Worm (Caenorhabditis elegans) whole organism, mixed stage, embryonic: ENCODE results near the gene B0334.20.
A peak's percentile ranks its signal among the peaks of the same experiment; 100 is the strongest.

Experiments
- M03D4.4 ChIP-seq: sonication (generic microtip); optimal IDR thresholded peaks from 2 replicates; lab custom pipeline; 2017; ENCODE audit warnings: mild to moderate bottlenecking, missing genetic modification characterization, missing compliant biosample characterization
- blmp-1 ChIP-seq: fragments of 150-350 bp; optimal IDR thresholded peaks from 2 replicates; lab custom pipeline; 2014; ENCODE audit warnings: missing biosample characterization, missing genetic modification characterization
- ceh-39 ChIP-seq: fragments of 150-350 bp; optimal IDR thresholded peaks from 2 replicates; lab custom pipeline; 2014; ENCODE audit warnings: missing biosample characterization, missing genetic modification characterization
- ceh-83 ChIP-seq: fragments of 200-800 bp; sonication (Bioruptor generic); optimal IDR thresholded peaks from 2 replicates; lab custom pipeline; 2018; ENCODE audit warnings: mild to moderate bottlenecking, missing genetic modification characterization, missing compliant biosample characterization
- ces-1 ChIP-seq: fragments of 150-350 bp; optimal IDR thresholded peaks from 2 replicates; lab custom pipeline; 2014; ENCODE audit warnings: missing biosample characterization, missing genetic modification reagents, missing genetic modification characterization
- cnd-1 ChIP-seq: fragments of 200-800 bp; sonication (Bioruptor generic); optimal IDR thresholded peaks from 2 replicates; lab custom pipeline; 2018; ENCODE audit warnings: mild to moderate bottlenecking, missing genetic modification characterization, missing compliant biosample characterization
- drap-1 ChIP-seq: fragments of 200-800 bp; sonication (Bioruptor generic); optimal IDR thresholded peaks from 3 replicates; lab custom pipeline; 2018; ENCODE audit warnings: mild to moderate bottlenecking, missing genetic modification characterization, missing compliant biosample characterization
- elt-1 ChIP-seq: sonication (generic microtip); optimal IDR thresholded peaks from 2 replicates; lab custom pipeline; 2017; ENCODE audit warnings: missing genetic modification characterization, mild to moderate bottlenecking, missing compliant biosample characterization, antibody characterized with exemption, moderate library complexity, borderline replicate concordance; ENCODE audit not compliant: insufficient read depth
- elt-3 ChIP-seq: fragments of 150-350 bp; optimal IDR thresholded peaks from 2 replicates; lab custom pipeline; 2014; ENCODE audit warnings: missing biosample characterization, missing genetic modification characterization
- ham-2 ChIP-seq: fragments of 200-800 bp; sonication (Bioruptor generic); optimal IDR thresholded peaks from 2 replicates; lab custom pipeline; 2018; ENCODE audit warnings: mild to moderate bottlenecking, missing genetic modification characterization, missing compliant biosample characterization
- hlh-1 ChIP-seq: fragments of 150-350 bp; optimal IDR thresholded peaks from 2 replicates; lab custom pipeline; 2014; ENCODE audit warnings: missing biosample characterization, missing genetic modification reagents, missing genetic modification characterization
- lin-13 ChIP-seq: fragments of 150-350 bp; optimal IDR thresholded peaks from 2 replicates; lab custom pipeline; 2014; ENCODE audit warnings: missing biosample characterization, missing genetic modification characterization
- lsy-2 ChIP-seq: fragments of 150-350 bp; optimal IDR thresholded peaks from 2 replicates; lab custom pipeline; 2014; ENCODE audit warnings: missing biosample characterization, missing genetic modification characterization
- mab-5 ChIP-seq: fragments of 150-350 bp; optimal IDR thresholded peaks from 2 replicates; lab custom pipeline; 2014; ENCODE audit warnings: missing biosample characterization, missing genetic modification characterization
- mep-1 ChIP-seq: fragments of 150-350 bp; optimal IDR thresholded peaks from 2 replicates; lab custom pipeline; 2017; ENCODE audit warnings: missing biosample characterization, missing genetic modification reagents, missing genetic modification characterization, inconsistent platforms
- mls-2 ChIP-seq: sonication (generic microtip); optimal IDR thresholded peaks from 2 replicates; lab custom pipeline; 2016; ENCODE audit warnings: mild to moderate bottlenecking, missing genetic modification characterization, moderate library complexity, missing compliant biosample characterization
- nhr-12 ChIP-seq: fragments of 150-350 bp; optimal IDR thresholded peaks from 2 replicates; lab custom pipeline; 2014; ENCODE audit warnings: missing biosample characterization, missing genetic modification characterization
- nhr-2 ChIP-seq: fragments of 150-350 bp; optimal IDR thresholded peaks from 2 replicates; lab custom pipeline; 2014; ENCODE audit warnings: missing biosample characterization, missing genetic modification characterization
- nhr-237 ChIP-seq: fragments of 150-350 bp; optimal IDR thresholded peaks from 2 replicates; lab custom pipeline; 2014; ENCODE audit warnings: missing biosample characterization, missing genetic modification characterization
- nhr-28 ChIP-seq: fragments of 150-350 bp; optimal IDR thresholded peaks from 2 replicates; lab custom pipeline; 2014; ENCODE audit warnings: missing biosample characterization, missing genetic modification characterization
- nhr-76 ChIP-seq: sonication (generic microtip); optimal IDR thresholded peaks from 2 replicates; lab custom pipeline; 2017; ENCODE audit warnings: missing biosample characterization, missing genetic modification characterization
- pha-4 ChIP-seq: fragments of 150-350 bp; optimal IDR thresholded peaks from 2 replicates; lab custom pipeline; 2018; ENCODE audit warnings: missing biosample characterization, missing genetic modification reagents, missing genetic modification characterization
- sem-2 ChIP-seq: fragments of 200-800 bp; sonication (Bioruptor generic); optimal IDR thresholded peaks from 2 replicates; lab custom pipeline; 2018; ENCODE audit warnings: mild to moderate bottlenecking, missing genetic modification characterization, missing compliant biosample characterization
- snpc-4 ChIP-seq: fragments of 150-350 bp; optimal IDR thresholded peaks from 2 replicates; lab custom pipeline; 2014; ENCODE audit warnings: missing biosample characterization, missing genetic modification characterization
- sptf-1 ChIP-seq: sonication (generic microtip); optimal IDR thresholded peaks from 2 replicates; lab custom pipeline; 2017; ENCODE audit warnings: mild to moderate bottlenecking, missing genetic modification characterization, moderate library complexity, missing compliant biosample characterization
- tbx-8 ChIP-seq: fragments of 200-800 bp; sonication (Bioruptor generic); optimal IDR thresholded peaks from 2 replicates; lab custom pipeline; 2018; ENCODE audit warnings: mild to moderate bottlenecking, missing genetic modification characterization, moderate library complexity, missing compliant biosample characterization
- unc-120 ChIP-seq: sonication (generic microtip); optimal IDR thresholded peaks from 2 replicates; lab custom pipeline; 2017; ENCODE audit warnings: missing genetic modification characterization, missing compliant biosample characterization; ENCODE audit not compliant: poor library complexity, severe bottlenecking
- unc-62 ChIP-seq: fragments of 150-350 bp; optimal IDR thresholded peaks from 2 replicates; lab custom pipeline; 2014; ENCODE audit warnings: missing biosample characterization, missing genetic modification reagents, missing genetic modification characterization
- zip-8 ChIP-seq: fragments of 150-350 bp; optimal IDR thresholded peaks from 2 replicates; lab custom pipeline; 2014; ENCODE audit warnings: missing biosample characterization, missing genetic modification characterization
- ztf-11 ChIP-seq: fragments of 150-350 bp; optimal IDR thresholded peaks from 2 replicates; lab custom pipeline; 2014; ENCODE audit warnings: missing biosample characterization, missing genetic modification characterization

B0334.20 gene

DNA sequence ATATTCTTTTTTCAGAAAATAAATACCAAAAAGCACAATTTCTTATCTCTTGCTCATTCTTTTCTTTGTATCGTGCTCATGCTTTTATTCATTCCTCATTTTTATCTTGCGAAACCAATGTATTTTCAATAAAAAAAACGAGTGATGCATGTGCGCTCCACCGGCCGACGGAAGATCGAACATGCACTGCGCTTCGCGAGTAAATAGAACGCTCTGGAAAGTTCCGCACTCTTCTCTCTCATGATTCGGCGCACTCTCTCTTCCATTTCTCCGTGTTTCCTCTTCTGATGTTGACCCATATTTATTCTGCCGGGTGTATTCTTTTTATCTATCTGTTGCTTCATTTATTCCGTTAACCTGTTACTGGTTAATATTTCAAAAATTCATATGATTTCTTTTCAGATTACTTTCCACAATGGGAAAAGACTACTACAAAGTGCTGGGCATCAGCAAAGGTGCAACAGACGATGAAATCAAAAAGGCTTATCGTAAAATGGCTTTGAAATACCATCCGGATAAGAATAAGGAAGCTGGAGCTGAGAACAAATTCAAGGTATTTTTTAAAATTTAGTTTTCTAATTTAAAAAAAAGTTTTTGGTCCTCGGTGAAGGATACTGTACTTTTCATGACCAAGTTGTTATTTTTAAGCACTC lies 45.2 kb upstream of the B0334.20 start, which contains the start of gene dnj-13:
dnj-13 (plus strand) TSS at position 403 of the 653 bp plus-strand sequence.
- TF ChIP-seq M03D4.4 (tag; lab: Kevin White, UChicago) (peak; percentile 74), blmp-1 (tag; lab: Kevin White, UChicago) (no peak), mls-2 (peak; percentile 85), unc-62 (peak; percentile 53), ceh-39 (peak; percentile 82), ham-2 (GFP tag; lab: Kevin White, UChicago) (peak; percentile 36), lin-13 (tag; lab: Kevin White, UChicago) (peak; percentile 93), pha-4 (tag; lab: Kevin White, UChicago) (peak; percentile 98), nhr-2 (peak; percentile 35), nhr-28 (peak; percentile 10), drap-1 (peak; percentile 80), ces-1 (GFP tag; lab: Kevin White, UChicago) (peak; percentile 83), hlh-1 (peak; percentile 44), zip-8 (no peak), cnd-1 (peak; percentile 70), nhr-12 (tag; lab: Kevin White, UChicago) (peak; percentile 43), elt-3 (tag; lab: Kevin White, UChicago) (peak; percentile 35), mep-1 (tag; lab: Kevin White, UChicago) (peak; percentile 95), nhr-76 (tag; lab: Kevin White, UChicago) (no peak), unc-120 (tag; lab: Kevin White, UChicago) (peak; percentile 87), elt-1 (no peak), lsy-2 (tag; lab: Kevin White, UChicago) (peak; percentile 81), mab-5 (tag; lab: Kevin White, UChicago) (no peak), ztf-11 (peak; percentile 12), nhr-237 (tag; lab: Kevin White, UChicago) (peak; percentile 61), sptf-1 (tag; lab: Kevin White, UChicago) (peak; percentile 93)

DNA sequence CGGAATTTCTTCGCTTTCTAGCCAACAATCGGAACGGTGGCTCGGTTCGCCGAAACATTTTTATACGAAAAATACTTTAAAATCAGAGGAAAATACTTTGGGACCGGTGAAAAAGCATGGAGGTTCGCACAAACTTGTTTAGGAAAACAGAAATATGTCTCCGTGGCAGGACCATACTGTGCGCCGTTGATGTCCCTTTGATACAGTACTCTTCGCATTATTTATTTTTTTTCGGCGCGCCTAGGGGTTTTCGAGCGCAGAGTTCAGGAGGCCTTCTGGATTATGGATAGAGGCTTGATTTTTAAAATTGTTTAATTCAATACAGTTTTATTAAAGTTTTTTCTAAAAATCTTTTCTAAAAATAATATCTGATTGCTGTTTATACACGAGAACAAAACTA lies 44.5 kb upstream of the B0334.20 start, which contains the start of gene F54D5.9:
F54D5.9 (minus strand) TSS at position 115 of the 400 bp plus-strand sequence.
- TF ChIP-seq pha-4 (tag; lab: Kevin White, UChicago) (no peak), cnd-1 (no peak), ceh-83 (no peak), drap-1 (no peak), nhr-76 (tag; lab: Kevin White, UChicago) (no peak), nhr-237 (tag; lab: Kevin White, UChicago) (no peak), lsy-2 (tag; lab: Kevin White, UChicago) (no peak), lin-13 (tag; lab: Kevin White, UChicago) (no peak), blmp-1 (tag; lab: Kevin White, UChicago) (no peak), snpc-4 (no peak), hlh-1 (no peak), sem-2 (GFP tag; lab: Kevin White, UChicago) (no peak), zip-8 (no peak), nhr-2 (no peak), tbx-8 (GFP tag; lab: Kevin White, UChicago) (no peak)

DNA sequence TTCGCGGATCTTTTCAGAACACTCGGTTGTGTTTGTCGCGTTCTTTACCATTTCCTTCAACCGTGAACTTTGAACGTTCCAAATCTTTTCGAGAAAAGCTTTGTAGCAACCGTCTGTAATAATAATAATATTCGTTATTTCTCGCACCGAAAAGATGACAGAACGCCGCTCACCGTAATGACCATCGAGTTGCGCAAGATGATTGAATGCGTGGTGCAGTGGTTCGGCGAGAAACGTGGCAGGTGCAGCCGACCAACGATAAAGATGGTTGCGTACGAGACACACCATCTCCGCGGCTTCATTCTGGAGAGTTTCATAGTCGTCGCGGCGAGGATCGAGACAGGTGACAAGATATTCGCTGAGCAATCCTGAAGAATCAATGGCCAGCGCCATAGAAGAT lies 42.7 kb upstream of the B0334.20 start:
- peak; percentile 6 for TF ChIP-seq nhr-2
- TF ChIP-seq zip-8 = peak; percentile 62
- no peak for TF ChIP-seq mls-2
- no peak for TF ChIP-seq lsy-2 (tag; lab: Kevin White, UChicago)
- peak; percentile 56 for TF ChIP-seq cnd-1
- TF ChIP-seq, all 35 proteins: peak for 3

DNA sequence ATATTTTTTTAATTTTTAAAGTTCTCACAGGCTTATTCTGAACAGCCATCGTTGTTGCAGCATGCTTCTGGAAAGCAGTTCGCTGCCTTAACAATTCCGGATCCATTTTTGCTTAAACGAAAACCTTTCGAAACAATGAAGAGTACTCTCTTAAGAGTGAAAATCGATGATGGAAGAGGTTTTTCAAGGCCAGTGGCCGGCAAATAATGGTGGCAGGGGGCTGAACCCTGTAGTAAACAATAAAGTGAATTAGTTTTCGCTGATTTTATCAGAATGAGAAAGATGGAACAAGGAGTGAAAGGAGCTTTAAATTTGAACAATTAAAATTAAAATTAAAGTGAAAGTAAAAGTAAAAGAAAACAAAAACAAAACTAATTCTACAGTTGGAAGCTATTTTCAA lies 42.1 kb upstream of the B0334.20 start, which contains the start of gene gtf-2E2:
gtf-2E2 (minus strand) TSS at position 111 of the 400 bp plus-strand sequence.
- TF ChIP-seq sptf-1 (tag; lab: Kevin White, UChicago) = peak; percentile 58
- no peak for TF ChIP-seq nhr-237 (tag; lab: Kevin White, UChicago)
- TF ChIP-seq lsy-2 (tag; lab: Kevin White, UChicago) = peak; percentile 8
- peak; percentile 59 for TF ChIP-seq ces-1 (GFP tag; lab: Kevin White, UChicago)

DNA sequence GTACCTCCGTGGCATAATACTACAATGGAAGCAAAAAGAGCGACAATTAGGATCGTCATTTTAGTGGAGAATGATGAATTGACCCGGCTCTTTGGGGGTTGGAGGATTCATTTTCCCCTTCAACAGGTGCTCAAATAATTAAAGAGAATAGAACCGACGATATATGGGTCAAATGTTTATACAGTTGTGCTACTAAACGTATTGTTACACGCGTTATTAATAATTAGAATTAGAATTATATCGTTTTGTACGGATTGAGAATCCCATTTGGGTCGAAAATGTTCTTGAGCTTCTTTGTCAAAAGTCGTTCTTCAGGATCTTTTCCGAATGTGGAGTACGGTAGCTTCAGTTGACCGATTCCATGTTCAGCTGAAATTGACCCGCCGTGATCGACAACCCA lies 38.5 kb upstream of the B0334.20 start, which contains the start of gene Y62F5A.9:
Y62F5A.9 (minus strand) TSS at position 101 of the 400 bp plus-strand sequence.
- TF ChIP-seq lsy-2 (tag; lab: Kevin White, UChicago) (peak; percentile 4), elt-1 (no peak)
